Worm (Caenorhabditis elegans) whole organism, L4 larva: Measurements from ENCODE around the gene F45D3.2.

Source experiments
- F37D6.2 ChIP-seq: sonication (generic microtip); optimal IDR thresholded peaks from 2 replicates; lab custom pipeline; 2016; ENCODE audit warnings: mild to moderate bottlenecking, missing genetic modification characterization, missing compliant biosample characterization
- F49E8.2 ChIP-seq: sonication (generic microtip); optimal IDR thresholded peaks from 2 replicates; lab custom pipeline; 2016; ENCODE audit warnings: missing compliant biosample characterization, mild to moderate bottlenecking, missing genetic modification characterization, borderline replicate concordance
- R02D3.7 ChIP-seq: fragments of 150-350 bp; sonication (generic microtip); optimal IDR thresholded peaks from 3 replicates; lab custom pipeline; 2014; ENCODE audit warnings: missing biosample characterization, missing genetic modification characterization
- T26A8.4 ChIP-seq: fragments of 200-800 bp; sonication (Bioruptor generic); IDR thresholded peaks from 2 replicates; pipeline ENCODE4 v1.3.6; 2022; ENCODE audit warnings: missing genetic modification characterization, missing compliant biosample characterization
- Y105C5A.15 ChIP-seq: fragments of 200-800 bp; sonication (Bioruptor generic); IDR thresholded peaks from 2 replicates; pipeline ENCODE4 v1.3.6; 2022; ENCODE audit warnings: missing genetic modification characterization, missing compliant biosample characterization
- ama-1 ChIP-seq: fragments of 150-350 bp; optimal IDR thresholded peaks from 2 replicates; lab custom pipeline; 2014; ENCODE audit warnings: inconsistent platforms, mixed read lengths
- ceh-32 ChIP-seq: sonication (generic microtip); optimal IDR thresholded peaks from 2 replicates; lab custom pipeline; 2016; ENCODE audit warnings: mild to moderate bottlenecking, missing genetic modification characterization, missing compliant biosample characterization; ENCODE audit not compliant: poor library complexity
- ceh-44 ChIP-seq: fragments of 200-800 bp; sonication (Bioruptor generic); IDR thresholded peaks from 2 replicates; pipeline ENCODE4 v1.3.6; 2022; ENCODE audit warnings: missing genetic modification reagents, missing genetic modification characterization, missing compliant biosample characterization
- ceh-82 ChIP-seq: sonication (generic microtip); optimal IDR thresholded peaks from 2 replicates; lab custom pipeline; 2017; ENCODE audit warnings: missing biosample characterization, missing genetic modification characterization
- daf-12 ChIP-seq: fragments of 150-350 bp; optimal IDR thresholded peaks from 2 replicates; lab custom pipeline; 2014; ENCODE audit warnings: missing biosample characterization, missing genetic modification reagents, missing genetic modification characterization
- daf-16 ChIP-seq, 3 experiments: sonication (generic microtip); optimal IDR thresholded peaks; 2 replicates each; lab custom pipeline; 2016 to 2017; ENCODE audit warnings: missing genetic modification characterization in 3 of 3, missing genetic modification reagents in 3 of 3, mild to moderate bottlenecking in 2 of 3, missing compliant biosample characterization in 2 of 3, missing biosample characterization in 1 of 3, moderate library complexity in 1 of 3
- dmd-6 ChIP-seq: fragments of 200-800 bp; sonication (Bioruptor generic); IDR thresholded peaks from 2 replicates; pipeline ENCODE4 v1.3.6; 2022; ENCODE audit warnings: missing genetic modification reagents, missing genetic modification characterization, missing compliant biosample characterization
- dve-1 ChIP-seq: sonication (generic microtip); optimal IDR thresholded peaks from 2 replicates; lab custom pipeline; 2017; ENCODE audit warnings: antibody characterized with exemption, mild to moderate bottlenecking, missing genetic modification characterization, missing compliant biosample characterization; ENCODE audit not compliant: insufficient read depth
- egl-43 ChIP-seq: fragments of 200-800 bp; sonication (Bioruptor generic); IDR thresholded peaks from 2 replicates; pipeline ENCODE4 v1.3.6; 2022; ENCODE audit warnings: missing genetic modification reagents, missing genetic modification characterization, missing compliant biosample characterization
- gei-8 ChIP-seq: fragments of 200-800 bp; sonication (Bioruptor generic); optimal IDR thresholded peaks from 2 replicates; lab custom pipeline; 2018; ENCODE audit warnings: mild to moderate bottlenecking, missing genetic modification characterization, missing compliant biosample characterization
- hif-1 ChIP-seq, 2 experiments: sonication (generic microtip); optimal IDR thresholded peaks; 2 replicates each; lab custom pipeline; 2016 to 2017; ENCODE audit warnings: missing compliant biosample characterization in 2 of 2, missing genetic modification characterization in 2 of 2, missing genetic modification reagents in 2 of 2, missing genotype in 2 of 2, mild to moderate bottlenecking in 1 of 2
- hlh-11 ChIP-seq: fragments of 200-800 bp; sonication (Bioruptor generic); optimal IDR thresholded peaks from 2 replicates; lab custom pipeline; 2018; ENCODE audit warnings: mild to moderate bottlenecking, missing genetic modification characterization, missing compliant biosample characterization
- hmg-1.1 ChIP-seq: fragments of 200-800 bp; sonication (Bioruptor generic); IDR thresholded peaks from 2 replicates; pipeline ENCODE4 v1.3.6; 2022; ENCODE audit warnings: missing genetic modification reagents, missing genetic modification characterization, missing compliant biosample characterization
- lin-1 ChIP-seq: fragments of 200-800 bp; sonication (Bioruptor generic); IDR thresholded peaks from 2 replicates; pipeline ENCODE4 v1.3.6; 2022; ENCODE audit warnings: missing genetic modification reagents, missing genetic modification characterization, missing compliant biosample characterization
- lin-15B ChIP-seq: fragments of 150-350 bp; sonication (generic microtip); optimal IDR thresholded peaks from 3 replicates; lab custom pipeline; 2014; ENCODE audit warnings: missing biosample characterization, missing genetic modification characterization
- lin-38 ChIP-seq: fragments of 200-800 bp; sonication (Bioruptor generic); IDR thresholded peaks from 2 replicates; pipeline ENCODE4 v1.3.6; 2022; ENCODE audit warnings: missing genetic modification reagents, missing genetic modification characterization, missing compliant biosample characterization
- madf-9 ChIP-seq: fragments of 200-800 bp; sonication (Bioruptor generic); conservative IDR thresholded peaks from 2 replicates; pipeline ENCODE4 v1.3.6; 2022; ENCODE audit warnings: missing genetic modification reagents, missing genetic modification characterization, missing compliant biosample characterization
- mdt-29 ChIP-seq: fragments of 200-800 bp; sonication (Bioruptor generic); IDR thresholded peaks from 2 replicates; pipeline ENCODE4 v1.3.6; 2022; ENCODE audit warnings: missing genetic modification reagents, missing genetic modification characterization, missing compliant biosample characterization
- mes-2 ChIP-seq: sonication (generic microtip); optimal IDR thresholded peaks from 2 replicates; lab custom pipeline; 2016; ENCODE audit warnings: missing genotype, mild to moderate bottlenecking, missing genetic modification characterization, missing compliant biosample characterization; ENCODE audit not compliant: poor library complexity, severe bottlenecking
- nhr-10 ChIP-seq: fragments of 150-350 bp; optimal IDR thresholded peaks from 2 replicates; lab custom pipeline; 2014; ENCODE audit warnings: missing biosample characterization, missing genetic modification characterization
- nhr-102 ChIP-seq: sonication (generic microtip); optimal IDR thresholded peaks from 2 replicates; lab custom pipeline; 2016; ENCODE audit warnings: mild to moderate bottlenecking, missing genetic modification characterization, moderate library complexity, missing compliant biosample characterization
- nhr-11 ChIP-seq: fragments of 150-350 bp; optimal IDR thresholded peaks from 2 replicates; lab custom pipeline; 2014; ENCODE audit warnings: missing biosample characterization, missing genetic modification characterization
- nhr-6 ChIP-seq: fragments of 150-350 bp; optimal IDR thresholded peaks from 2 replicates; lab custom pipeline; 2014; ENCODE audit warnings: missing biosample characterization, missing genetic modification characterization
- pha-4 ChIP-seq, 2 experiments: fragments of 150-350 bp in 1 of 2; fragments of 200-800 bp in 1 of 2; sonication (Bioruptor generic) in 1 of 2; IDR thresholded peaks in 1 of 2; optimal IDR thresholded peaks in 1 of 2; 2 replicates each; pipeline versions ENCODE4 v1.3.6 to Lab custom; 2014 to 2022; ENCODE audit warnings: missing genetic modification characterization in 2 of 2, missing genetic modification reagents in 2 of 2, missing biosample characterization in 1 of 2, missing compliant biosample characterization in 1 of 2
- pqm-1 ChIP-seq: sonication (generic microtip); optimal IDR thresholded peaks from 2 replicates; lab custom pipeline; 2017; ENCODE audit warnings: missing biosample characterization, missing genetic modification characterization
- set-16 ChIP-seq: fragments of 200-800 bp; sonication (Bioruptor generic); IDR thresholded peaks from 2 replicates; pipeline ENCODE4 v1.3.6; 2022; ENCODE audit warnings: missing genetic modification reagents, missing genetic modification characterization, missing compliant biosample characterization
- skn-1 ChIP-seq: fragments of 150-350 bp; optimal IDR thresholded peaks from 2 replicates; lab custom pipeline; 2014; ENCODE audit warnings: missing biosample characterization, missing genetic modification characterization
- snpc-4 ChIP-seq: fragments of 150-350 bp; optimal IDR thresholded peaks from 2 replicates; lab custom pipeline; 2014; ENCODE audit warnings: missing biosample characterization, missing genetic modification characterization
- spr-1 ChIP-seq: sonication (generic microtip); optimal IDR thresholded peaks from 2 replicates; lab custom pipeline; 2016; ENCODE audit warnings: mild to moderate bottlenecking, missing genetic modification characterization, missing compliant biosample characterization
- spr-3 ChIP-seq: fragments of 200-800 bp; sonication (Bioruptor generic); optimal IDR thresholded peaks from 2 replicates; lab custom pipeline; 2018; ENCODE audit warnings: mild to moderate bottlenecking, missing genetic modification characterization, missing compliant biosample characterization
- tra-1 ChIP-seq: fragments of 200-800 bp; sonication (Bioruptor generic); IDR thresholded peaks from 2 replicates; pipeline ENCODE4 v1.3.6; 2022; ENCODE audit warnings: missing genetic modification reagents, missing genetic modification characterization, missing compliant biosample characterization
- unc-130 ChIP-seq: sonication (generic microtip); optimal IDR thresholded peaks from 2 replicates; lab custom pipeline; 2016; ENCODE audit warnings: missing genetic modification reagents, missing genetic modification characterization, missing compliant biosample characterization
- unc-62 ChIP-seq, 3 experiments: fragments of 150-350 bp in 1 of 3; sonication (generic microtip); optimal IDR thresholded peaks in 2 of 3; peaks in 1 of 3; 1 replicate in 1 of 3; 2 replicates in 2 of 3; lab custom pipeline; 2014 to 2017; ENCODE audit warnings: missing biosample characterization in 3 of 3, missing genetic modification characterization in 3 of 3, missing genetic modification reagents in 3 of 3, missing genotype in 1 of 3
- zfp-3 ChIP-seq: fragments of 200-800 bp; sonication (Bioruptor generic); conservative IDR thresholded peaks from 2 replicates; pipeline ENCODE4 v1.3.6; 2022; ENCODE audit warnings: missing genetic modification reagents, missing genetic modification characterization, missing compliant biosample characterization
- ztf-11 ChIP-seq: fragments of 150-350 bp; optimal IDR thresholded peaks from 2 replicates; lab custom pipeline; 2014; ENCODE audit warnings: missing biosample characterization, missing genetic modification characterization
- ztf-7 ChIP-seq: fragments of 150-350 bp; optimal IDR thresholded peaks from 2 replicates; lab custom pipeline; 2014; ENCODE audit warnings: missing biosample characterization, missing genetic modification characterization

F45D3.2 gene

ce11 chrV:12512773-12513172 lies 28.1 kb upstream of the F45D3.2 start, which contains the start of the genes T28H10.2 and lgmn-1 (continued):
- peak; percentile 77 for TF ChIP-seq dve-1
- TF ChIP-seq Y105C5A.15 (GFP tag; lab: Robert Waterston, UW): no peak
- TF ChIP-seq set-16 (GFP tag; lab: Robert Waterston, UW): no peak
- TF ChIP-seq nhr-102 (tag; lab: Kevin White, UChicago): peak; percentile 11
- TF ChIP-seq, all 104 proteins: peak for 14

DNA sequence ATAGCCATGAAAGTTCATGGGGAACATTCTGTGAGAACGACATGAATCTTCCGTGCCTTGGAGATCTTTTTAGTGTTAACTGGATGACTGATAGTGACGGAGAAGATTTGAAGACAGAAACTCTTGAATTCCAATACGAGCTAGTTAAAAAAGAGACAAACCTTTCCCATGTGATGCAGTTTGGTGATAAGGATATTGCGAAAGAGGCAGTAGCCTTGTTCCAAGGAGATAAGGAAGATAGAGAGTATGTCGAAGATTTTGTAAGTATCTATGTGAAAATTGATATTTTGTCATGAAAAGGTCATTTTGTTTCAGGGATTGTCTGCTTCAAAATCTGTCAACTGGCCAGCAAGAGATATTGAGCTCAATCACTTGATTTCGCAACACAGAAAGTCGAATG lies 26.9 kb upstream of the F45D3.2 start:
- TF ChIP-seq nhr-6 (tag; lab: Kevin White, UChicago) (peak; percentile 36), mes-2 (tag; lab: Kevin White, UChicago) (peak; percentile 37), egl-43 (no peak), zfp-3 (no peak), ceh-82 (tag; lab: Kevin White, UChicago) (no peak), dve-1 (peak; percentile 7), daf-16 (GFP tag; optimal IDR thresholded peaks at IDR 0.05; lab: Kevin White, UChicago) (no peak), daf-16 (tag; optimal IDR thresholded peaks at IDR 0.05; lab: Kevin White, UChicago) (peak; percentile 19), pqm-1 (tag; lab: Kevin White, UChicago) (peak; percentile 51), nhr-11 (peak; percentile 12), dmd-6 (GFP tag; lab: Robert Waterston, UW) (peak; percentile 25; the same call in 1 of the 2 replicates), hlh-11 (peak; percentile 33)

DNA sequence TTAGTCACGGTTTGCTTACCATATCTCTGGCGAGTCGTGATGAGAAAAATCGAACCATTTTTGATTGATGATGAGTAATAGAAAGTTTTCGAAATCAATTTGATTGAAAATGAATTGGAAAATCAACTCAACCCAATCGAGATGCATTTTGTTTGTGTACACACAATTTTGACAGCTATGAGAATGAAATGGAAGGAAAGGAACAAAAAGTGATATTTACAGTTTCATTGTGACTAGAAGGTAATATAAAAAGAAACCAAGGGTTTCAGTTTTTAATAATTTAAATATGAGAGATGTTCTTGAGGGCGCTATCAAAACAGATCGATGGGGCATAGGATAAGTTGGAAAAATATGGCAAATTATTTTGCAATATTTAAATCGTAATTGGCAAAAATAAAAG lies 23.7 kb upstream of the F45D3.2 start, which contains the start of gene cal-1:
cal-1 (minus strand) TSS at position 101 of the 400 bp plus-strand sequence.
- TF ChIP-seq skn-1 (tag; lab: Kevin White, UChicago) (no peak), ceh-44 (GFP tag; lab: Robert Waterston, UW) (no peak), ama-1 (lab: Kevin White, UChicago) (no peak)

ce11 chrV:12517757-12518156 lies 23.1 kb upstream of the F45D3.2 start:
- TF ChIP-seq daf-16 (GFP tag; optimal IDR thresholded peaks at IDR 0.05; lab: Kevin White, UChicago) (peak in 1 of 2 experiments; percentile 14), daf-16 (tag; optimal IDR thresholded peaks at IDR 0.05; lab: Kevin White, UChicago) (no peak), unc-62 (GFP tag; optimal IDR thresholded peaks at IDR 0.05 in 1 of 2; lab: Kevin White, UChicago) (peak in 1 of 2 experiments; percentile 78), unc-62 (tag; optimal IDR thresholded peaks at IDR 0.05; lab: Kevin White, UChicago) (no peak), dmd-6 (GFP tag; lab: Robert Waterston, UW) (no peak), nhr-11 (peak; percentile 38), F49E8.2 (tag; lab: Kevin White, UChicago) (no peak), lin-15B (no peak), hlh-11 (peak; percentile 7)

DNA sequence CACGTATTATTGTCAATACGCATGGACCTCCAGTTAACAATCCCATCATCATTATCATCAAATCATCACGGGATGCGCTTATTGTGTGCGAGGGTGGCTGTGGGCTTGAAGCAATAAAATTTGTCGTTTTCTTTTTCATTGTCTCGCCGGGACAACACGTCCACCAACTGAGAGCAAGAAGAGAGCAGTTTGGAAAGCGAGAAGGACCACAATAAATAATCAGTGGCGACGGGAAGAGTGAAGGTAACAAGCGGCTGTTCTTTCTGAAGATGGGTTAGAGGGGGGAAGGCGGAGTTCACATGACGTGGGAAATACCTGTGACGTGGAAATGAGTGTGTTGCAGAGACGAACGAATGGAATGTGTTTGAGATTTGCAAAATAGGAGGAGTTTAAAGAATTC lies 22.1 kb upstream of the F45D3.2 start:
- TF ChIP-seq R02D3.7 (tag; lab: Kevin White, UChicago): no peak
- TF ChIP-seq nhr-10 (tag; lab: Kevin White, UChicago): no peak
- TF ChIP-seq hif-1 (tag; optimal IDR thresholded peaks at IDR 0.05; lab: Kevin White, UChicago): peak in 1 of 2 experiments; percentile 0
- 0 out of 2 replicates have a peak, but pooled peaks have one; percentile 28 for TF ChIP-seq hmg-1.1
- no peak for TF ChIP-seq lin-1 (GFP tag; lab: Robert Waterston, UW)
- TF ChIP-seq pha-4 (GFP tag; IDR thresholded peaks at IDR 0.05; lab: Robert Waterston, UW): no peak
- no peak for TF ChIP-seq pha-4 (tag; optimal IDR thresholded peaks at IDR 0.05; lab: Kevin White, UChicago)
- TF ChIP-seq gei-8: no peak
- TF ChIP-seq ceh-32 (tag; lab: Kevin White, UChicago): no peak
- TF ChIP-seq madf-9 (GFP tag; lab: Robert Waterston, UW): no peak
- peak; percentile 82 for TF ChIP-seq nhr-11
- TF ChIP-seq spr-1 (tag; lab: Kevin White, UChicago): no peak
- no peak for TF ChIP-seq lin-38 (GFP tag; lab: Robert Waterston, UW)
- peak in 1 of 2 experiments; percentile 93 for TF ChIP-seq daf-16 (GFP tag; optimal IDR thresholded peaks at IDR 0.05; lab: Kevin White, UChicago)
- no peak for TF ChIP-seq daf-16 (tag; optimal IDR thresholded peaks at IDR 0.05; lab: Kevin White, UChicago)
- no peak for TF ChIP-seq T26A8.4 (GFP tag; lab: Robert Waterston, UW)
- TF ChIP-seq mdt-29 (GFP tag; lab: Robert Waterston, UW): no peak
- no peak for TF ChIP-seq F37D6.2 (tag; lab: Kevin White, UChicago)
- no peak for TF ChIP-seq daf-12 (tag; lab: Kevin White, UChicago)
- TF ChIP-seq hlh-11: peak; percentile 67
- no peak for TF ChIP-seq spr-3 (GFP tag; lab: Kevin White, UChicago)
- no peak for TF ChIP-seq ztf-7 (tag; lab: Kevin White, UChicago)
- no peak for TF ChIP-seq tra-1 (GFP tag; lab: Robert Waterston, UW)
- TF ChIP-seq snpc-4 (tag; lab: Kevin White, UChicago): no peak
- no peak for TF ChIP-seq ztf-11 (tag; lab: Kevin White, UChicago)
- no peak for TF ChIP-seq unc-130 (GFP tag; lab: Kevin White, UChicago)
